Worm (Caenorhabditis elegans) whole organism, L4/young adult: ENCODE measurements around the gene srd-43.

Experiments
- W03F9.2 ChIP-seq: fragments of 150-350 bp; optimal IDR thresholded peaks from 2 replicates; lab custom pipeline; 2014; ENCODE audit warnings: missing biosample characterization, missing genetic modification characterization
- dao-5 ChIP-seq: sonication (generic microtip); optimal IDR thresholded peaks from 2 replicates; lab custom pipeline; 2016; ENCODE audit warnings: missing genotype, missing genetic modification characterization, moderate library complexity, missing compliant biosample characterization
- him-1 ChIP-seq: sonication (generic microtip); optimal IDR thresholded peaks from 2 replicates; lab custom pipeline; 2016; ENCODE audit warnings: missing genotype, missing genetic modification reagents, missing genetic modification characterization, missing compliant biosample characterization

DNA sequence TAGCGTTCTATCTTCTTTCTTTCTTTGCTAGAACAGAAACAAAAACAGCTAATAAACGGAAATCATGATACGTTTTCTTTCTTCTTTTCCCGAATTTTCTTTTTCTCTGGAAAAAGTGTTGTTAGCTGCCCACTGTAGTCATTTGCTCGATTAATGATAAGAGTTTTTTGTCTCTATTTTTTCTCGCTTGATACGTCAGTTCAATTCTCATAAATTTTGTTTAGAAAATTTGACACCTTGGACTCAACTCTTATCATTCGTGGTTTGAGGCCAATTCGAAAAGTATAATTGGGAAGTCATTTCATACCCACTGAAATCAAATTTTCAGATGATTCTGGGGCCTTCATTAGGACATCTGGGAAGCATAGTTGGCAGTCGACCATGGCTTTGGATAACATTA lies 36.2 kb upstream of the srd-43 start:
- TF ChIP-seq him-1 (tag; lab: Kevin White, UChicago) (no peak), dao-5 (tag; lab: Kevin White, UChicago) (no peak), W03F9.2 (tag; lab: Kevin White, UChicago) (no peak)
